Worm (Caenorhabditis elegans) whole organism, L4 larva: ENCODE measurements around the gene mrck-1.

Source experiments
- D1046.2 ChIP-seq: fragments of 200-800 bp; sonication (Bioruptor generic); IDR thresholded peaks from 2 replicates; pipeline ENCODE4 v1.3.6; 2022; ENCODE audit warnings: missing genetic modification characterization, missing compliant biosample characterization
- F10B5.3 ChIP-seq: sonication (generic microtip); optimal IDR thresholded peaks from 2 replicates; lab custom pipeline; 2016; ENCODE audit warnings: mild to moderate bottlenecking, missing genetic modification characterization, missing compliant biosample characterization
- F26F4.8 ChIP-seq: fragments of 200-800 bp; sonication (Bioruptor generic); conservative IDR thresholded peaks from 2 replicates; pipeline ENCODE4 v1.3.6; 2022; ENCODE audit warnings: missing genetic modification characterization, missing compliant biosample characterization
- F44E2.7 ChIP-seq: fragments of 200-800 bp; sonication (Bioruptor generic); IDR thresholded peaks from 2 replicates; pipeline ENCODE4 v2.1.2; 2022; ENCODE audit warnings: missing genetic modification characterization, missing compliant biosample characterization
- ZK337.2 ChIP-seq: fragments of 200-800 bp; sonication (Bioruptor generic); IDR thresholded peaks from 2 replicates; pipeline ENCODE4 v1.3.6; 2022; ENCODE audit warnings: missing genetic modification reagents, missing genetic modification characterization, missing compliant biosample characterization
- ZK546.5 ChIP-seq, 2 experiments: sonication (generic microtip); optimal IDR thresholded peaks; 2 replicates each; lab custom pipeline; 2017; ENCODE audit warnings: missing biosample characterization in 2 of 2, missing genetic modification characterization in 2 of 2
- aly-2 ChIP-seq: sonication (generic microtip); optimal IDR thresholded peaks from 2 replicates; lab custom pipeline; 2018; ENCODE audit warnings: missing biosample characterization, missing genetic modification characterization
- ama-1 ChIP-seq: fragments of 150-350 bp; optimal IDR thresholded peaks from 2 replicates; lab custom pipeline; 2014; ENCODE audit warnings: inconsistent platforms, mixed read lengths
- attf-4 ChIP-seq: sonication (generic microtip); optimal IDR thresholded peaks from 3 replicates; lab custom pipeline; 2017; ENCODE audit warnings: missing biosample characterization, missing genetic modification characterization
- ceh-20 ChIP-seq: fragments of 200-800 bp; sonication (Bioruptor generic); IDR thresholded peaks from 2 replicates; pipeline ENCODE4 v1.3.6; 2022; ENCODE audit warnings: missing genetic modification reagents, missing genetic modification characterization, missing compliant biosample characterization
- ceh-28 ChIP-seq: fragments of 150-350 bp; optimal IDR thresholded peaks from 2 replicates; lab custom pipeline; 2014; ENCODE audit warnings: missing biosample characterization, missing genetic modification reagents, missing genetic modification characterization
- ceh-62 ChIP-seq: sonication (generic microtip); optimal IDR thresholded peaks from 2 replicates; lab custom pipeline; 2017; ENCODE audit warnings: missing biosample characterization, missing genetic modification characterization
- cey-2 ChIP-seq: sonication (generic microtip); optimal IDR thresholded peaks from 3 replicates; lab custom pipeline; 2017; ENCODE audit warnings: missing genetic modification characterization, mild to moderate bottlenecking, missing compliant biosample characterization, antibody characterized with exemption, borderline replicate concordance; ENCODE audit not compliant: insufficient read depth
- ctbp-1 ChIP-seq: fragments of 200-800 bp; sonication (Bioruptor generic); IDR thresholded peaks from 2 replicates; pipeline ENCODE4 v1.3.6; 2022; ENCODE audit warnings: missing genetic modification reagents, missing genetic modification characterization, missing compliant biosample characterization
- daf-12 ChIP-seq: fragments of 150-350 bp; optimal IDR thresholded peaks from 2 replicates; lab custom pipeline; 2014; ENCODE audit warnings: missing biosample characterization, missing genetic modification reagents, missing genetic modification characterization
- daf-16 ChIP-seq, 3 experiments: sonication (generic microtip); optimal IDR thresholded peaks; 2 replicates each; lab custom pipeline; 2016 to 2017; ENCODE audit warnings: missing genetic modification characterization in 3 of 3, missing genetic modification reagents in 3 of 3, mild to moderate bottlenecking in 2 of 3, missing compliant biosample characterization in 2 of 3, missing biosample characterization in 1 of 3, moderate library complexity in 1 of 3
- daf-19 ChIP-seq: fragments of 200-800 bp; sonication (Bioruptor generic); conservative IDR thresholded peaks from 2 replicates; pipeline ENCODE4 v1.3.6; 2022; ENCODE audit warnings: missing genetic modification characterization, missing compliant biosample characterization
- dmd-6 ChIP-seq: fragments of 200-800 bp; sonication (Bioruptor generic); IDR thresholded peaks from 2 replicates; pipeline ENCODE4 v1.3.6; 2022; ENCODE audit warnings: missing genetic modification reagents, missing genetic modification characterization, missing compliant biosample characterization
- dmd-8 ChIP-seq: fragments of 200-800 bp; sonication (Bioruptor generic); IDR thresholded peaks from 2 replicates; pipeline ENCODE4 v1.3.6; 2022; ENCODE audit warnings: missing genetic modification characterization, missing compliant biosample characterization
- dpl-1 ChIP-seq: fragments of 150-350 bp; optimal IDR thresholded peaks from 2 replicates; lab custom pipeline; 2014; ENCODE audit warnings: missing biosample characterization, missing genetic modification reagents, missing genetic modification characterization
- fos-1 ChIP-seq: fragments of 150-350 bp; optimal IDR thresholded peaks from 2 replicates; lab custom pipeline; 2014; ENCODE audit warnings: missing biosample characterization, missing genetic modification characterization
- gei-8 ChIP-seq: fragments of 200-800 bp; sonication (Bioruptor generic); optimal IDR thresholded peaks from 2 replicates; lab custom pipeline; 2018; ENCODE audit warnings: mild to moderate bottlenecking, missing genetic modification characterization, missing compliant biosample characterization
- hif-1 ChIP-seq, 2 experiments: sonication (generic microtip); optimal IDR thresholded peaks; 2 replicates each; lab custom pipeline; 2016 to 2017; ENCODE audit warnings: missing compliant biosample characterization in 2 of 2, missing genetic modification characterization in 2 of 2, missing genetic modification reagents in 2 of 2, missing genotype in 2 of 2, mild to moderate bottlenecking in 1 of 2
- hlh-30 ChIP-seq: sonication (generic microtip); optimal IDR thresholded peaks from 2 replicates; lab custom pipeline; 2017; ENCODE audit warnings: antibody characterized with exemption, mild to moderate bottlenecking, missing genetic modification characterization, missing compliant biosample characterization; ENCODE audit not compliant: insufficient read depth
- hmg-1.1 ChIP-seq: fragments of 200-800 bp; sonication (Bioruptor generic); IDR thresholded peaks from 2 replicates; pipeline ENCODE4 v1.3.6; 2022; ENCODE audit warnings: missing genetic modification reagents, missing genetic modification characterization, missing compliant biosample characterization
- jun-1 ChIP-seq: fragments of 150-350 bp; optimal IDR thresholded peaks from 2 replicates; lab custom pipeline; 2014; ENCODE audit warnings: missing biosample characterization, missing genetic modification reagents, missing genetic modification characterization
- lim-7 ChIP-seq: fragments of 200-800 bp; sonication (Bioruptor generic); IDR thresholded peaks from 2 replicates; pipeline ENCODE4 v1.3.6; 2022; ENCODE audit warnings: missing genetic modification characterization, missing compliant biosample characterization
- lin-15B ChIP-seq: fragments of 150-350 bp; sonication (generic microtip); optimal IDR thresholded peaks from 3 replicates; lab custom pipeline; 2014; ENCODE audit warnings: missing biosample characterization, missing genetic modification characterization
- lin-29 ChIP-seq: fragments of 200-800 bp; sonication (Bioruptor generic); IDR thresholded peaks from 2 replicates; pipeline ENCODE4 v1.3.6; 2022; ENCODE audit warnings: missing genetic modification reagents, missing genetic modification characterization, missing compliant biosample characterization
- madf-5 ChIP-seq, 2 experiments: fragments of 200-800 bp; sonication (Bioruptor generic); IDR thresholded peaks; 2 replicates each; pipeline ENCODE4 v1.3.6; 2022; ENCODE audit warnings: missing compliant biosample characterization in 2 of 2, missing genetic modification characterization in 2 of 2
- mdt-29 ChIP-seq: fragments of 200-800 bp; sonication (Bioruptor generic); IDR thresholded peaks from 2 replicates; pipeline ENCODE4 v1.3.6; 2022; ENCODE audit warnings: missing genetic modification reagents, missing genetic modification characterization, missing compliant biosample characterization
- mep-1 ChIP-seq: fragments of 150-350 bp; sonication (generic microtip); optimal IDR thresholded peaks from 3 replicates; lab custom pipeline; 2014; ENCODE audit warnings: missing biosample characterization, missing genetic modification characterization
- mxl-3 ChIP-seq: fragments of 200-800 bp; sonication (Bioruptor generic); optimal IDR thresholded peaks from 2 replicates; lab custom pipeline; 2018; ENCODE audit warnings: mild to moderate bottlenecking, missing genetic modification characterization, missing compliant biosample characterization
- nhr-102 ChIP-seq: sonication (generic microtip); optimal IDR thresholded peaks from 2 replicates; lab custom pipeline; 2016; ENCODE audit warnings: mild to moderate bottlenecking, missing genetic modification characterization, moderate library complexity, missing compliant biosample characterization
- nhr-111 ChIP-seq: fragments of 200-800 bp; sonication (Bioruptor generic); optimal IDR thresholded peaks from 2 replicates; lab custom pipeline; 2018; ENCODE audit warnings: mild to moderate bottlenecking, missing genetic modification characterization, missing compliant biosample characterization
- nhr-237 ChIP-seq: sonication (generic microtip); optimal IDR thresholded peaks from 2 replicates; lab custom pipeline; 2017; ENCODE audit warnings: missing biosample characterization, missing genetic modification characterization
- nhr-48 ChIP-seq: sonication (generic microtip); optimal IDR thresholded peaks from 2 replicates; lab custom pipeline; 2016; ENCODE audit warnings: mild to moderate bottlenecking, missing genetic modification characterization, missing compliant biosample characterization
- nhr-76 ChIP-seq: fragments of 150-350 bp; optimal IDR thresholded peaks from 2 replicates; lab custom pipeline; 2014; ENCODE audit warnings: missing biosample characterization, missing genetic modification characterization
- php-3 ChIP-seq: fragments of 200-800 bp; sonication (Bioruptor generic); IDR thresholded peaks from 2 replicates; pipeline ENCODE4 v1.3.6; 2022; ENCODE audit warnings: missing genetic modification reagents, missing genetic modification characterization, missing compliant biosample characterization
- rbr-2 ChIP-seq: sonication (generic microtip); optimal IDR thresholded peaks from 2 replicates; lab custom pipeline; 2016; ENCODE audit warnings: missing genotype, missing genetic modification characterization, missing compliant biosample characterization
- sdz-12 ChIP-seq: fragments of 200-800 bp; sonication (Bioruptor generic); optimal IDR thresholded peaks from 2 replicates; lab custom pipeline; 2018; ENCODE audit warnings: mild to moderate bottlenecking, missing genetic modification characterization, missing compliant biosample characterization
- skn-1 ChIP-seq: fragments of 150-350 bp; optimal IDR thresholded peaks from 2 replicates; lab custom pipeline; 2014; ENCODE audit warnings: missing biosample characterization, missing genetic modification characterization
- snpc-1.2 ChIP-seq: fragments of 200-800 bp; sonication (Bioruptor generic); IDR thresholded peaks from 2 replicates; pipeline ENCODE4 v1.3.6; 2022; ENCODE audit warnings: missing genetic modification reagents, missing genetic modification characterization, missing compliant biosample characterization
- spr-3 ChIP-seq: fragments of 200-800 bp; sonication (Bioruptor generic); optimal IDR thresholded peaks from 2 replicates; lab custom pipeline; 2018; ENCODE audit warnings: mild to moderate bottlenecking, missing genetic modification characterization, missing compliant biosample characterization
- unc-39 ChIP-seq: sonication (generic microtip); optimal IDR thresholded peaks from 2 replicates; lab custom pipeline; 2017; ENCODE audit warnings: missing biosample characterization, missing genetic modification characterization
- vab-7 ChIP-seq: fragments of 200-800 bp; sonication (Bioruptor generic); IDR thresholded peaks from 2 replicates; pipeline ENCODE4 v1.3.6; 2022; ENCODE audit warnings: missing genetic modification reagents, missing genetic modification characterization, missing compliant biosample characterization
- zag-1 ChIP-seq: fragments of 150-350 bp; optimal IDR thresholded peaks from 2 replicates; lab custom pipeline; 2014; ENCODE audit warnings: missing biosample characterization, missing genetic modification characterization
- zfp-2 ChIP-seq: sonication (generic microtip); optimal IDR thresholded peaks from 2 replicates; lab custom pipeline; 2016; ENCODE audit warnings: mild to moderate bottlenecking, missing genetic modification characterization, missing compliant biosample characterization
- zip-11 ChIP-seq: fragments of 200-800 bp; sonication (Bioruptor generic); IDR thresholded peaks from 2 replicates; pipeline ENCODE4 v1.3.6; 2022; ENCODE audit warnings: missing genetic modification characterization, missing compliant biosample characterization
- ztf-11 ChIP-seq: fragments of 150-350 bp; optimal IDR thresholded peaks from 2 replicates; lab custom pipeline; 2014; ENCODE audit warnings: missing biosample characterization, missing genetic modification characterization
- ztf-7 ChIP-seq: fragments of 150-350 bp; optimal IDR thresholded peaks from 2 replicates; lab custom pipeline; 2014; ENCODE audit warnings: missing biosample characterization, missing genetic modification characterization

Gene mrck-1

ce11 chrV:6246454-6246981, 20.6 kb downstream of the mrck-1 start, which contains the start of gene dmd-7 (continued):
- TF ChIP-seq nhr-102 (tag; lab: Kevin White, UChicago) (peak; percentile 69), php-3 (GFP tag; lab: Robert Waterston, UW) (no peak), F44E2.7 (GFP tag; lab: Robert Waterston, UW) (no peak), F10B5.3 (no peak), nhr-76 (tag; lab: Kevin White, UChicago) (peak; percentile 63), gei-8 (GFP tag; lab: Kevin White, UChicago) (peak; percentile 58), ceh-62 (tag; lab: Kevin White, UChicago) (no peak), madf-5 (GFP tag; IDR thresholded peaks at IDR 0.05; lab: Robert Waterston, UW) (no peak), ZK337.2 (no peak), daf-19 (GFP tag; lab: Robert Waterston, UW) (no peak), attf-4 (tag; lab: Kevin White, UChicago) (no peak), lim-7 (no peak), hmg-1.1 (GFP tag; lab: Robert Waterston, UW) (peak; percentile 84), aly-2 (tag; lab: Kevin White, UChicago) (no peak), nhr-237 (tag; lab: Kevin White, UChicago) (no peak), jun-1 (tag; lab: Kevin White, UChicago) (peak; percentile 13), nhr-111 (GFP tag; lab: Kevin White, UChicago) (no peak), unc-39 (tag; lab: Kevin White, UChicago) (no peak), dmd-8 (GFP tag; lab: Robert Waterston, UW) (no peak), mxl-3 (GFP tag; lab: Kevin White, UChicago) (peak; percentile 86), lin-15B (tag; lab: Kevin White, UChicago) (no peak), mep-1 (tag; lab: Kevin White, UChicago) (peak; percentile 78), hif-1 (tag; optimal IDR thresholded peaks at IDR 0.05; lab: Kevin White, UChicago) (peak; percentile 2 to 95), zag-1 (tag; lab: Kevin White, UChicago) (peak; percentile 18), zfp-2 (tag; lab: Kevin White, UChicago) (no peak), skn-1 (tag; lab: Kevin White, UChicago) (no peak), F26F4.8 (no peak), hlh-30 (peak; percentile 93), ctbp-1 (GFP tag; lab: Robert Waterston, UW) (0 out of 2 replicates have a peak, but pooled peaks have one; percentile 60), mdt-29 (GFP tag; lab: Robert Waterston, UW) (0 out of 2 replicates have a peak, but pooled peaks have one; percentile 50), sdz-12 (no peak), rbr-2 (peak; percentile 75), snpc-1.2 (GFP tag; lab: Robert Waterston, UW) (no peak), cey-2 (tag; lab: Kevin White, UChicago) (peak; percentile 58), vab-7 (GFP tag; lab: Robert Waterston, UW) (no peak), zip-11 (GFP tag; lab: Robert Waterston, UW) (no peak), ama-1 (lab: Kevin White, UChicago) (no peak), lin-29 (0 out of 2 replicates have a peak, but pooled peaks have one; percentile 14), daf-16 (GFP tag; optimal IDR thresholded peaks at IDR 0.05; lab: Kevin White, UChicago) (peak; percentile 23 to 51), daf-16 (tag; optimal IDR thresholded peaks at IDR 0.05; lab: Kevin White, UChicago) (peak; percentile 55), ZK546.5 (tag; optimal IDR thresholded peaks at IDR 0.05; lab: Kevin White, UChicago) (no peak), ztf-11 (no peak), D1046.2 (GFP tag; lab: Robert Waterston, UW) (no peak), spr-3 (GFP tag; lab: Kevin White, UChicago) (no peak), dmd-6 (GFP tag; lab: Robert Waterston, UW) (peak; percentile 99), daf-12 (tag; lab: Kevin White, UChicago) (no peak), ceh-28 (peak; percentile 36), fos-1 (tag; lab: Kevin White, UChicago) (no peak), nhr-48 (peak; percentile 100), dpl-1 (GFP tag; lab: Kevin White, UChicago) (peak; percentile 25), ztf-7 (tag; lab: Kevin White, UChicago) (no peak), ceh-20 (peak; percentile 82)
